Worm (Caenorhabditis elegans) whole organism, L4 larva: ENCODE data around the gene Y39A1A.21.

Experiments
- lsy-2 ChIP-seq, 2 experiments: fragments of 150-350 bp in 1 of 2; sonication (generic microtip) in 1 of 2; optimal IDR thresholded peaks; 2 replicates each; lab custom pipeline; 2014 to 2017; ENCODE audit warnings: missing biosample characterization in 2 of 2, missing genetic modification characterization in 2 of 2
- unc-62 ChIP-seq, 3 experiments: fragments of 150-350 bp in 1 of 3; sonication (generic microtip); optimal IDR thresholded peaks in 2 of 3; peaks in 1 of 3; 1 replicate in 1 of 3; 2 replicates in 2 of 3; lab custom pipeline; 2014 to 2017; ENCODE audit warnings: missing biosample characterization in 3 of 3, missing genetic modification characterization in 3 of 3, missing genetic modification reagents in 3 of 3, missing genotype in 1 of 3

DNA sequence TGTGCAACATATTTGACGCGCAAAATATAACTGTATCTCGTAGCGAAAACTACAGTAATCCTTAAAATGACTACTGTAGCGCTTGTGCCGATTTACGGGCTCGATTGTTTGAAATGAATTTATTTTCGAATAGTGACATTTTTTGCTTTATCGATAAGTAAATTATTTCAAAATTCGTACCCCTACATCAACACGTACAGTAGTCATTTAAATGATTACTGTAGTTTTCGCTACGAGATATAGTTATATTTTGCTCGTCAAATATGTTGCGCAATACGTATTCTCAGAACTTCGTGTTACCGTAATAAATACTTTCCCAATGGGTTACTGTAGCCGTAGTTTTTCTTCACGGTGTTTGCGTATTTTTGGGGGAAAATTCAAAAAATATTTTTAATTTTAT is 54.0 kb downstream of the Y39A1A.21 start:
- TF ChIP-seq lsy-2 (tag; optimal IDR thresholded peaks at IDR 0.05; lab: Kevin White, UChicago) (no peak), unc-62 (GFP tag; optimal IDR thresholded peaks at IDR 0.05 in 1 of 2; lab: Kevin White, UChicago) (no peak), unc-62 (tag; optimal IDR thresholded peaks at IDR 0.05; lab: Kevin White, UChicago) (no peak)
